Fruit fly (Drosophila melanogaster): ENCODE data around the gene CG10185.

Gene CG10185

dm6 chr3R:16023627-16024026 lies 43.8 kb downstream of the CG10185 start:
- no peak for TF ChIP-seq Dll (optimal IDR thresholded peaks at IDR 0.05)
- TF ChIP-seq EcR (GFP tag; optimal IDR thresholded peaks at IDR 0.05): no peak
- TF ChIP-seq usp (GFP tag; optimal IDR thresholded peaks at IDR 0.05): no peak
- no peak for TF ChIP-seq CG8478 (optimal IDR thresholded peaks at IDR 0.05)
- TF ChIP-seq psq (optimal IDR thresholded peaks at IDR 0.05): no peak
- no peak for TF ChIP-seq pan (optimal IDR thresholded peaks at IDR 0.05)

- TF ChIP-seq usp (GFP tag; optimal IDR thresholded peaks at IDR 0.05) (no peak), Dll (optimal IDR thresholded peaks at IDR 0.05) (no peak), EcR (GFP tag; optimal IDR thresholded peaks at IDR 0.05) (no peak), pan (optimal IDR thresholded peaks at IDR 0.05) (no peak), psq (optimal IDR thresholded peaks at IDR 0.05) (no peak), CG8478 (optimal IDR thresholded peaks at IDR 0.05) (no peak)
These were observed 45.4 kb downstream of the CG10185 start for dm6 chr3R:16022005-16022404.

dm6 chr3R:16014573-16014972 lies 52.8 kb downstream of the CG10185 start:
- TF ChIP-seq CG8478 (optimal IDR thresholded peaks at IDR 0.05) (no peak), EcR (GFP tag; optimal IDR thresholded peaks at IDR 0.05) (no peak), psq (optimal IDR thresholded peaks at IDR 0.05) (no peak), usp (GFP tag; optimal IDR thresholded peaks at IDR 0.05) (no peak), Dll (optimal IDR thresholded peaks at IDR 0.05) (no peak), pan (optimal IDR thresholded peaks at IDR 0.05) (no peak)

dm6 chr3R:16013580-16013979 lies 53.8 kb downstream of the CG10185 start:
- TF ChIP-seq usp (GFP tag; optimal IDR thresholded peaks at IDR 0.05) (no peak), psq (optimal IDR thresholded peaks at IDR 0.05) (no peak), EcR (GFP tag; optimal IDR thresholded peaks at IDR 0.05) (no peak), pan (optimal IDR thresholded peaks at IDR 0.05) (no peak), Dll (optimal IDR thresholded peaks at IDR 0.05) (no peak), CG8478 (optimal IDR thresholded peaks at IDR 0.05) (no peak)

- TF ChIP-seq CG8478 (optimal IDR thresholded peaks at IDR 0.05) (no peak), EcR (GFP tag; optimal IDR thresholded peaks at IDR 0.05) (no peak), pan (optimal IDR thresholded peaks at IDR 0.05) (no peak), psq (optimal IDR thresholded peaks at IDR 0.05) (no peak), usp (GFP tag; optimal IDR thresholded peaks at IDR 0.05) (no peak), Dll (optimal IDR thresholded peaks at IDR 0.05) (no peak)
These were observed 55.6 kb downstream of the CG10185 start for dm6 chr3R:16011698-16012332.

All from whole organism.